Fruit fly (Drosophila melanogaster) Kc167 (cell line): ENCODE measurements around the gene Schip1.

ENCODE experiments used
- Myc ChIP-seq: fragments of >200 bp; optimal IDR thresholded peaks from 2 replicates; lab custom pipeline; 2017; ENCODE audit warnings: missing external identifiers
- Sin3A ChIP-seq: fragments of >200 bp; optimal IDR thresholded peaks from 2 replicates; lab custom pipeline; 2018; ENCODE audit warnings: missing external identifiers
- h ChIP-seq: fragments of >200 bp; optimal IDR thresholded peaks from 3 replicates; lab custom pipeline; 2018; ENCODE audit warnings: missing external identifiers
- insv ChIP-seq: fragments of >200 bp; optimal IDR thresholded peaks from 3 replicates; lab custom pipeline; 2018; ENCODE audit warnings: missing external identifiers
- psq ChIP-seq: fragments of >200 bp; optimal IDR thresholded peaks from 2 replicates; lab custom pipeline; 2017; ENCODE audit warnings: missing external identifiers
- ttk ChIP-seq: sonication (Bioruptor generic); optimal IDR thresholded peaks from 2 replicates; lab custom pipeline; 2017; ENCODE audit warnings: missing external identifiers

Gene Schip1

dm6 chr2L:10322176-10322575, 8.7 kb downstream of the Schip1 start, which contains the start of gene CG4995:
TSS of gene CG4995 (plus strand) at chr2L:10322476.
- TF ChIP-seq psq (lab: Kevin White, UChicago) (no peak), Myc (lab: Kevin White, UChicago) (no peak), insv (lab: Kevin White, UChicago) (no peak), Sin3A (lab: Kevin White, UChicago) (no peak), h (lab: Kevin White, UChicago) (no peak), ttk (lab: Kevin White, UChicago) (no peak)

- no peak for TF ChIP-seq Sin3A (lab: Kevin White, UChicago)
- TF ChIP-seq ttk (lab: Kevin White, UChicago) = no peak
- TF ChIP-seq Myc (lab: Kevin White, UChicago) = no peak
Observed at dm6 chr2L:10321612-10322011, 9.3 kb downstream of the Schip1 start.

dm6 chr2L:10321036-10321583, 9.8 kb downstream of the Schip1 start:
- TF ChIP-seq h (lab: Kevin White, UChicago) (no peak), psq (lab: Kevin White, UChicago) (no peak), Sin3A (lab: Kevin White, UChicago) (no peak), insv (lab: Kevin White, UChicago) (no peak), Myc (lab: Kevin White, UChicago) (no peak), ttk (lab: Kevin White, UChicago) (no peak)

- TF ChIP-seq Myc (lab: Kevin White, UChicago) (no peak), ttk (lab: Kevin White, UChicago) (no peak), h (lab: Kevin White, UChicago) (no peak), psq (lab: Kevin White, UChicago) (no peak), insv (lab: Kevin White, UChicago) (no peak), Sin3A (lab: Kevin White, UChicago) (no peak)
Observed at dm6 chr2L:10320174-10320775, 10.6 kb downstream of the Schip1 start.

- TF ChIP-seq Myc (lab: Kevin White, UChicago) = no peak
- no peak for TF ChIP-seq ttk (lab: Kevin White, UChicago)
- TF ChIP-seq psq (lab: Kevin White, UChicago) = no peak
- TF ChIP-seq Sin3A (lab: Kevin White, UChicago) = no peak
- no peak for TF ChIP-seq h (lab: Kevin White, UChicago)
- TF ChIP-seq insv (lab: Kevin White, UChicago) = no peak
Observed at dm6 chr2L:10315888-10316287, 15.0 kb downstream of the Schip1 start.

dm6 chr2L:10314327-10315210, 16.3 kb downstream of the Schip1 start, which contains the start of the genes Usp14 and CG4972:
TSS of gene Usp14 (minus strand) at chr2L:10314396.
TSS of gene CG4972 (plus strand) at chr2L:10314792.
- no peak for TF ChIP-seq insv (lab: Kevin White, UChicago)

DNA sequence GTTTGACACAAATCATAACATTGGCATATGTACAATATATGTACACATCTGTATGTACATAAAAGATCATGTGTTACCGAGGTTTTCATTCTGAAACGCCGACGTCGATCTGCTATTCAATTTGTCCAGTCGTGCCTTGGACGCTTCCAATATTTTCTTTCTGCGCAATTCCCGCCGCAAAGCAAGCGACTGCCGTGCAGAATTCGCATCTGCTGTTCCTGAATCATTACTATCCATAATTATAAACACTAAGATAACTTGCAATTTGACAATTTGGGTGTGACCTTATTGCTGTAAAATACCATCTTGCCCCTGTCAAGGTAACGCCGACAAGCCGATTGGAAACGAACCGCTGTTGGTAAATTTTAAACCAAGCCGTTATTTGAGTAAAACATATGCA, 19.1 kb downstream of the Schip1 start:
- no peak for TF ChIP-seq insv (lab: Kevin White, UChicago)
- no peak for TF ChIP-seq ttk (lab: Kevin White, UChicago)
- TF ChIP-seq h (lab: Kevin White, UChicago) = no peak
- no peak for TF ChIP-seq Myc (lab: Kevin White, UChicago)
- no peak for TF ChIP-seq psq (lab: Kevin White, UChicago)
- TF ChIP-seq Sin3A (lab: Kevin White, UChicago) = no peak

DNA sequence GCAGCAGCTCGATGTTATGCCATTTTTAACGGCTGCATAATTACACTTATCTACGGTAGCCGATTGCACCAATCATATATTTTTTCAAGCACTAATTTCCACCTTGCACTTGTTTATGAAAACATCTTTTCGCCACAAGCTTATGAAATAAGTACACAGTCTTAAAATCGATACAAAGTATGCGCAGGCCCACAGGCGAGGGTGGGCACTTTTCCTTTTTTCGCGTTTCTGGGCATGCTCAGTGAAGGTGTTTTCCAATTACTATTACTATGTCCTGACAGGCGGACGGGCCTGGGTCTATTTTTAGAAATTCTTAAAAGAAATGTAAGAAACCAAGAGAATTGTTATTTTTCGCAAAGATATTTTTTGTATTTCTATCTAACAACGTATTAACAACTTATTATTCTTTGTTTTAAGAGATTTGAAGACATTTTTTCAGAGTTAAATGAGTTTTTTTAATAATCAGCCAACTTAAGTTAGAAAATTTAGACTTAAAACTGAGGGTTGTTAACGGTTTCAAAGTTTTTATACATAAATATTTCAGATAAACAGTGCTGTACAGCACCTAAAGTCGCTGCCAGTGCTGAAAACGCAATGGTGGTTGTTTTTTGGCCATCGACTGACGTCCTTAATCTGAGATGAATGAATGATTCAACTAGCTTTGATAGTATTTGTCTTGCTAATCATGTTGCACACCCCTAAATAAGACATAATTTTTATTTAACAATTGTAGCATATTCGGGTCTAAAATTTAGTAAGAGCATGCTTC, 20.1 kb downstream of the Schip1 start, which contains the start of gene Cdk5alpha:
Cdk5alpha (minus strand) TSS at position 343 of the 769 bp plus-strand sequence.
- TF ChIP-seq h (lab: Kevin White, UChicago) (no peak), psq (lab: Kevin White, UChicago) (no peak), insv (lab: Kevin White, UChicago) (no peak), Myc (lab: Kevin White, UChicago) (no peak), ttk (lab: Kevin White, UChicago) (no peak), Sin3A (lab: Kevin White, UChicago) (no peak)

dm6 chr2L:10306518-10307260, 24.2 kb downstream of the Schip1 start, which contains the start of the genes CG5390 and CG4968:
TSS of gene CG5390 (minus strand) at chr2L:10306594.
TSS of gene CG4968 (plus strand) at chr2L:10306922.
- TF ChIP-seq ttk (lab: Kevin White, UChicago) = no peak
- TF ChIP-seq psq (lab: Kevin White, UChicago) = no peak
- no peak for TF ChIP-seq Myc (lab: Kevin White, UChicago)
- no peak for TF ChIP-seq h (lab: Kevin White, UChicago)
- no peak for TF ChIP-seq insv (lab: Kevin White, UChicago)
- no peak for TF ChIP-seq Sin3A (lab: Kevin White, UChicago)

DNA sequence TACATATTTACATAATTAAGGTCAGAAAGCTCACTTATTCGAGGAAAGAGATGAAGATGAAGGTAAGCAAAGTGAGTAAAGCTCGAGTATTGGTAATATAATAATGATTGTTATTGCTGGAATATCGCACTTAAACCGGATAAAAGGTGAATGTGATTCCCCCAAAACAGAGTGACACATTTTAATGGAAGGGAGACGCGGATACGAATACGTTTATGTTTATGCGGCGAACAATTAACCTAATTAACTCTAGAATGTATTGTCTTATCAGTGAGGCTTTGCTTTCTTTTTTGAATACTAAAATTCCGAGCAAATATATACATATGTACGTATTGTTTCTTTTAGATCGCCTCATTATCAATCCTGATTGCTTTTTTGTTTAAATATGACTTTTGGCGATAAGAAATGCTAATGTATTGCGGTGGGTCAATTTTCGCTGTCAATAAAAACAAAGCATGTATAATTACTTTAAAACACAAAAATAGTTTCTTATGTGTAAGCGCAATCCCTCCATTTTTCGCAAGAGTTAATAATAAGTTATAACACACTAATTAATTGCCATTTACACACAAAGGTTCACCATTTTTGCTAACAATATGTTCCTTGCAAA, 25.3 kb downstream of the Schip1 start:
- no peak for TF ChIP-seq h (lab: Kevin White, UChicago)
- no peak for TF ChIP-seq insv (lab: Kevin White, UChicago)
- no peak for TF ChIP-seq ttk (lab: Kevin White, UChicago)
- no peak for TF ChIP-seq Sin3A (lab: Kevin White, UChicago)
- no peak for TF ChIP-seq Myc (lab: Kevin White, UChicago)
- no peak for TF ChIP-seq psq (lab: Kevin White, UChicago)
